Fruit fly (Drosophila melanogaster): Measurements from ENCODE around the gene rept.
A peak's percentile ranks its signal among the peaks of the same experiment; 100 is the strongest.

Gene rept

dm6 chr3L:19216377-19216776 lies 38.8 kb upstream of the rept start (continued):
- TF ChIP-seq HLH3B (GFP tag; IDR thresholded peaks at IDR 0.05) (0 out of 2 replicates have a peak, but pooled peaks have one; percentile 41), Taf1 (GFP tag; IDR thresholded peaks at IDR 0.05) (no peak), CG12071 (GFP tag; optimal IDR thresholded peaks at IDR 0.05) (peak; percentile 5), Fer3 (tag; optimal IDR thresholded peaks at IDR 0.05) (peak; percentile 65), CG17359 (tag; optimal IDR thresholded peaks at IDR 0.05) (peak; percentile 62), crol (GFP tag; IDR thresholded peaks at IDR 0.05) (no peak), cas (GFP tag; IDR thresholded peaks at IDR 0.05) (no peak), gcm (GFP tag; optimal IDR thresholded peaks at IDR 0.05) (peak; percentile 1), Ptx1 (GFP tag; IDR thresholded peaks at IDR 0.05) (peak; percentile 58), CG2129 (GFP tag; IDR thresholded peaks at IDR 0.05; ENCODE audit: partially characterized antibody) (no peak), CG6854 (GFP tag; optimal IDR thresholded peaks at IDR 0.05) (peak; percentile 5), CG3726 (GFP tag; IDR thresholded peaks at IDR 0.05) (0 out of 3 replicates have a peak, but pooled peaks have one; percentile 13), Dll (GFP tag; IDR thresholded peaks at IDR 0.05; ENCODE audit: partially characterized antibody) (no peak), sd (tag; optimal IDR thresholded peaks at IDR 0.05) (peak; percentile 21), Dbx (GFP tag; IDR thresholded peaks at IDR 0.05) (peak; percentile 65; the same call in 2 of the 3 replicates), schlank (tag; optimal IDR thresholded peaks at IDR 0.05) (no peak), Fer1 (GFP tag; optimal IDR thresholded peaks at IDR 0.05) (peak; percentile 71), BtbVII (GFP tag; optimal IDR thresholded peaks at IDR 0.05) (peak; percentile 20), HLHmδ (GFP tag; optimal IDR thresholded peaks at IDR 0.05) (no peak), CG10209 (GFP tag; optimal IDR thresholded peaks at IDR 0.05) (peak; percentile 22), ap (GFP tag; IDR thresholded peaks at IDR 0.05) (no peak), Sin3A (optimal IDR thresholded peaks at IDR 0.05) (no peak), Nf-YA (GFP tag; IDR thresholded peaks at IDR 0.05) (no peak), CG7372 (GFP tag; IDR thresholded peaks at IDR 0.05) (no peak), inv (GFP tag; IDR thresholded peaks at IDR 0.05; ENCODE audit: partially characterized antibody) (no peak), luna (GFP tag; optimal IDR thresholded peaks at IDR 0.05) (no peak), abd-A (tag; optimal IDR thresholded peaks at IDR 0.05) (peak; percentile 46), HmgZ (tag; optimal IDR thresholded peaks at IDR 0.05) (peak; percentile 11), CG2116 (GFP tag; optimal IDR thresholded peaks at IDR 0.05) (no peak), Meics (GFP tag; optimal IDR thresholded peaks at IDR 0.05) (peak; percentile 48), sob (GFP tag; IDR thresholded peaks at IDR 0.05) (peak; percentile 55; the same call in 1 of the 2 replicates), Bdp1 (GFP tag; optimal IDR thresholded peaks at IDR 0.05) (no peak), Dfd (GFP tag; optimal IDR thresholded peaks at IDR 0.05) (no peak), D19A (tag; optimal IDR thresholded peaks at IDR 0.05) (peak; percentile 43), toy (GFP tag; IDR thresholded peaks at IDR 0.05) (no peak), CG11504 (tag; optimal IDR thresholded peaks at IDR 0.05) (peak; percentile 69), Deaf1 (tag; optimal IDR thresholded peaks at IDR 0.05) (peak; percentile 28), CG8290 (GFP tag; optimal IDR thresholded peaks at IDR 0.05) (no peak), CG8290 (tag; optimal IDR thresholded peaks at IDR 0.05) (peak in 1 of 2 experiments; percentile 39), Hr51 (GFP tag; optimal IDR thresholded peaks at IDR 0.05) (peak in 1 of 2 experiments; percentile 71), CG15073 (GFP tag; optimal IDR thresholded peaks at IDR 0.05) (no peak), CG1529 (GFP tag; optimal IDR thresholded peaks at IDR 0.05) (no peak), CG10462 (GFP tag; optimal IDR thresholded peaks at IDR 0.05) (no peak), CG7556 (GFP tag; optimal IDR thresholded peaks at IDR 0.05) (peak; percentile 48), CG4707 (GFP tag; optimal IDR thresholded peaks at IDR 0.05) (no peak), Nf-YB (GFP tag; optimal IDR thresholded peaks at IDR 0.05) (no peak), CG12744 (GFP tag; optimal IDR thresholded peaks at IDR 0.05) (no peak), row (GFP tag; IDR thresholded peaks at IDR 0.05) (peak; percentile 63; the same call in 2 of the 3 replicates), Oli (tag; optimal IDR thresholded peaks at IDR 0.05) (peak; percentile 34), CG9817 (tag; optimal IDR thresholded peaks at IDR 0.05) (peak; percentile 53), GATAe (GFP tag; conservative IDR thresholded peaks at IDR 0.05) (no peak)

All from whole organism, embryonic.